Worm (Caenorhabditis elegans) whole organism, late embryonic: ENCODE results near the gene ncx-1.

Experiments used
- K02D7.2 ChIP-seq: sonication (generic microtip); optimal IDR thresholded peaks from 2 replicates; lab custom pipeline; 2017; ENCODE audit warnings: mild to moderate bottlenecking, missing genetic modification characterization, missing compliant biosample characterization
- ceh-6 ChIP-seq: fragments of 200-800 bp; sonication (Bioruptor generic); optimal IDR thresholded peaks from 2 replicates; lab custom pipeline; 2018; ENCODE audit warnings: mild to moderate bottlenecking, missing genetic modification characterization, missing compliant biosample characterization
- nhr-11 ChIP-seq: fragments of 150-350 bp; optimal IDR thresholded peaks from 2 replicates; lab custom pipeline; 2014; ENCODE audit warnings: missing biosample characterization, missing genetic modification characterization
- pros-1 ChIP-seq: fragments of 150-350 bp; optimal IDR thresholded peaks from 2 replicates; lab custom pipeline; 2014; ENCODE audit warnings: missing biosample characterization, missing genetic modification reagents, missing genetic modification characterization
- unc-55 ChIP-seq: sonication (generic microtip); optimal IDR thresholded peaks from 2 replicates; lab custom pipeline; 2017; ENCODE audit warnings: missing biosample characterization, missing genetic modification reagents, missing genetic modification characterization
- ztf-16 ChIP-seq: sonication (generic microtip); optimal IDR thresholded peaks from 2 replicates; lab custom pipeline; 2017; ENCODE audit warnings: missing genetic modification characterization, missing compliant biosample characterization

DNA sequence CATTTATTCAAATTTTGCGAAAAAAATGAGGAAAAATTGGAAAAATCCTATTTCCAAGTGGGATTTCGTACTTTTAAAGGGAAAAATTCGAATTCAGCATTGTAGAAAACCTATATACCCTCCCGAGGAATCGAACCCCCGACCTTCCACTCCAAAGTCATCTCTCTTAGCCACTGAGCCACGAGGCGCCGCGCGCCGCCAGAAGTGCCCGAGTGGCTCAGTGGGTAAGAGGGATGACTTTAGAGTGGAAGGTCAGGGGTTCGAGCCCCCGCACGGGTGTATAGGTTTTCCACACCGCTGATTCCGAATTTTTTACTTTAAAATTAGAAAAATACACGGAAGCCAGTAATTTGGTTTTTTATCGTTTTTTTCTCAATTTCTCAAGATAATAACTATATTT, 14.3 kb upstream of the ncx-1 start:
- no peak for TF ChIP-seq ceh-6 (GFP tag; lab: Kevin White, UChicago)
- TF ChIP-seq unc-55 (GFP tag; lab: Kevin White, UChicago) = no peak
- TF ChIP-seq nhr-11 (tag; lab: Kevin White, UChicago) = no peak
- TF ChIP-seq ztf-16 (tag; lab: Kevin White, UChicago) = no peak
- TF ChIP-seq K02D7.2 (tag; lab: Kevin White, UChicago) = no peak
- TF ChIP-seq pros-1 (tag; lab: Kevin White, UChicago) = no peak
